Worm (Caenorhabditis elegans) whole organism, young adult: ENCODE results near the gene gur-3.

ENCODE experiments used
- C06A6.2 ChIP-seq: fragments of 200-800 bp; sonication (Bioruptor generic); conservative IDR thresholded peaks from 2 replicates; pipeline ENCODE4 v1.3.6; 2022; ENCODE audit warnings: missing genetic modification characterization, missing compliant biosample characterization
- D2030.7 ChIP-seq: fragments of 200-800 bp; sonication (Bioruptor generic); IDR thresholded peaks from 2 replicates; pipeline ENCODE4 v1.3.6; 2022; ENCODE audit warnings: missing genetic modification reagents, missing genetic modification characterization, missing compliant biosample characterization
- F10E7.11 ChIP-seq: sonication (generic microtip); optimal IDR thresholded peaks from 2 replicates; lab custom pipeline; 2017; ENCODE audit warnings: mild to moderate bottlenecking, missing genetic modification characterization, moderate library complexity, missing compliant biosample characterization
- F37B4.10 ChIP-seq: fragments of 200-800 bp; sonication (Bioruptor generic); IDR thresholded peaks from 2 replicates; pipeline ENCODE4 v1.3.6; 2022; ENCODE audit warnings: missing genetic modification characterization, missing compliant biosample characterization
- Y79H2A.3 ChIP-seq: fragments of 200-800 bp; sonication (Bioruptor generic); conservative IDR thresholded peaks from 2 replicates; pipeline ENCODE4 v1.3.6; 2022; ENCODE audit warnings: missing genetic modification reagents, missing genetic modification characterization, missing compliant biosample characterization
- Y95B8A.8 ChIP-seq: fragments of 200-800 bp; sonication (Bioruptor generic); IDR thresholded peaks from 2 replicates; pipeline ENCODE4 v1.3.6; 2022; ENCODE audit warnings: missing genetic modification reagents, missing genetic modification characterization, missing compliant biosample characterization
- ZK185.1 ChIP-seq: sonication (generic microtip); optimal IDR thresholded peaks from 2 replicates; lab custom pipeline; 2016; ENCODE audit warnings: mild to moderate bottlenecking, missing genetic modification characterization, missing compliant biosample characterization; ENCODE audit not compliant: poor library complexity, severe bottlenecking
- aptf-3 ChIP-seq: fragments of 200-800 bp; sonication (Bioruptor generic); IDR thresholded peaks from 2 replicates; pipeline ENCODE4 v1.3.6; 2022; ENCODE audit warnings: missing genetic modification characterization, missing compliant biosample characterization
- athp-1 ChIP-seq: sonication (generic microtip); optimal IDR thresholded peaks from 2 replicates; lab custom pipeline; 2017; ENCODE audit warnings: mild to moderate bottlenecking, missing genetic modification characterization, missing compliant biosample characterization
- attf-5 ChIP-seq: fragments of 200-800 bp; sonication (Bioruptor generic); optimal IDR thresholded peaks from 2 replicates; lab custom pipeline; 2018; ENCODE audit warnings: mild to moderate bottlenecking, missing genetic modification characterization, missing compliant biosample characterization
- attf-6 ChIP-seq: fragments of 200-800 bp; sonication (Bioruptor generic); IDR thresholded peaks from 2 replicates; pipeline ENCODE4 v1.3.6; 2022; ENCODE audit warnings: missing genetic modification reagents, missing genetic modification characterization, missing compliant biosample characterization
- cebp-1 ChIP-seq, 2 experiments: fragments of 200-800 bp in 1 of 2; sonication (Bioruptor generic) in 1 of 2; sonication (generic microtip) in 1 of 2; IDR thresholded peaks in 1 of 2; optimal IDR thresholded peaks in 1 of 2; 2 replicates each; pipeline versions ENCODE4 v1.3.6 to Lab custom; 2017 to 2022; ENCODE audit warnings: missing compliant biosample characterization in 2 of 2, missing genetic modification characterization in 2 of 2, mild to moderate bottlenecking in 1 of 2, missing genetic modification reagents in 1 of 2, moderate library complexity in 1 of 2
- ceh-100 ChIP-seq: fragments of 200-800 bp; sonication (Bioruptor generic); IDR thresholded peaks from 2 replicates; pipeline ENCODE4 v1.3.6; 2022; ENCODE audit warnings: missing genetic modification reagents, missing genetic modification characterization, missing compliant biosample characterization
- ceh-40 ChIP-seq: fragments of 200-800 bp; sonication (Bioruptor generic); IDR thresholded peaks from 2 replicates; pipeline ENCODE4 v1.3.6; 2022; ENCODE audit warnings: missing genetic modification characterization, missing compliant biosample characterization
- ceh-58 ChIP-seq: fragments of 200-800 bp; sonication (Bioruptor generic); IDR thresholded peaks from 2 replicates; pipeline ENCODE4 v1.3.6; 2022; ENCODE audit warnings: missing genetic modification characterization, missing compliant biosample characterization
- ceh-79 ChIP-seq: sonication (generic microtip); optimal IDR thresholded peaks from 2 replicates; lab custom pipeline; 2017; ENCODE audit warnings: mild to moderate bottlenecking, missing genetic modification characterization, missing compliant biosample characterization
- chd-7 ChIP-seq: sonication (generic microtip); optimal IDR thresholded peaks from 2 replicates; lab custom pipeline; 2016; ENCODE audit warnings: mild to moderate bottlenecking, missing genetic modification characterization, moderate library complexity, missing compliant biosample characterization
- dox-1 ChIP-seq: fragments of 200-800 bp; sonication (Bioruptor generic); IDR thresholded peaks from 2 replicates; pipeline ENCODE4 v1.3.6; 2022; ENCODE audit warnings: missing genetic modification reagents, missing genetic modification characterization, missing compliant biosample characterization
- egl-44 ChIP-seq: fragments of 200-800 bp; sonication (Bioruptor generic); IDR thresholded peaks from 2 replicates; pipeline ENCODE4 v1.3.6; 2022; ENCODE audit warnings: missing genetic modification reagents, missing genetic modification characterization, missing compliant biosample characterization
- egrh-3 ChIP-seq: fragments of 200-800 bp; sonication (Bioruptor generic); IDR thresholded peaks from 2 replicates; pipeline ENCODE4 v1.3.6; 2022; ENCODE audit warnings: missing genetic modification reagents, missing genetic modification characterization, missing compliant biosample characterization
- him-1 ChIP-seq: sonication (generic microtip); optimal IDR thresholded peaks from 2 replicates; lab custom pipeline; 2016; ENCODE audit warnings: missing genotype, missing genetic modification reagents, missing genetic modification characterization, missing compliant biosample characterization
- lag-1 ChIP-seq: fragments of 200-800 bp; sonication (Bioruptor generic); IDR thresholded peaks from 2 replicates; pipeline ENCODE4 v1.3.6; 2022; ENCODE audit warnings: missing genetic modification reagents, missing genetic modification characterization, missing compliant biosample characterization
- let-526 ChIP-seq: fragments of 200-800 bp; sonication (Bioruptor generic); IDR thresholded peaks from 2 replicates; pipeline ENCODE4 v1.3.6; 2022; ENCODE audit warnings: missing genetic modification reagents, missing genetic modification characterization, missing compliant biosample characterization
- let-607 ChIP-seq, 2 experiments: fragments of 200-800 bp in 1 of 2; sonication (Bioruptor generic) in 1 of 2; sonication (generic microtip) in 1 of 2; optimal IDR thresholded peaks; 2 replicates each; lab custom pipeline; 2016 to 2018; ENCODE audit warnings: mild to moderate bottlenecking in 2 of 2, missing compliant biosample characterization in 2 of 2, missing genetic modification characterization in 2 of 2, moderate library complexity in 2 of 2, missing genotype in 1 of 2
- lin-40 ChIP-seq: sonication (generic microtip); optimal IDR thresholded peaks from 2 replicates; lab custom pipeline; 2016; ENCODE audit warnings: missing genetic modification characterization, mild to moderate bottlenecking, missing compliant biosample characterization, missing genotype, missing genetic modification reagents
- lsl-1 ChIP-seq: fragments of 200-800 bp; sonication (Bioruptor generic); optimal IDR thresholded peaks from 2 replicates; lab custom pipeline; 2018; ENCODE audit warnings: mild to moderate bottlenecking, missing genetic modification characterization, moderate library complexity, missing compliant biosample characterization
- madf-10 ChIP-seq: sonication (generic microtip); optimal IDR thresholded peaks from 2 replicates; lab custom pipeline; 2016; ENCODE audit warnings: mild to moderate bottlenecking, missing genetic modification characterization, missing compliant biosample characterization
- mcd-1 ChIP-seq: fragments of 200-800 bp; sonication (Bioruptor generic); IDR thresholded peaks from 2 replicates; pipeline ENCODE4 v1.3.6; 2022; ENCODE audit warnings: missing genetic modification reagents, missing genetic modification characterization, missing compliant biosample characterization
- mel-28 ChIP-seq: sonication (generic microtip); optimal IDR thresholded peaks from 2 replicates; lab custom pipeline; 2016; ENCODE audit warnings: borderline replicate concordance, mild to moderate bottlenecking, missing genetic modification characterization, missing compliant biosample characterization
- mxl-1 ChIP-seq: sonication (generic microtip); optimal IDR thresholded peaks from 2 replicates; lab custom pipeline; 2016; ENCODE audit warnings: missing genetic modification characterization, missing compliant biosample characterization
- nhr-80 ChIP-seq: sonication (generic microtip); optimal IDR thresholded peaks from 2 replicates; lab custom pipeline; 2016; ENCODE audit warnings: missing genetic modification characterization, missing compliant biosample characterization
- nhr-90 ChIP-seq: sonication (generic microtip); optimal IDR thresholded peaks from 2 replicates; lab custom pipeline; 2016; ENCODE audit warnings: missing genotype, mild to moderate bottlenecking, missing genetic modification characterization, missing compliant biosample characterization
- rpc-1 ChIP-seq, 2 experiments: fragments of 150-350 bp in 1 of 2; sonication (generic microtip) in 1 of 2; optimal IDR thresholded peaks; 2 replicates each; lab custom pipeline; 2014 to 2018; ENCODE audit warnings: missing biosample characterization in 1 of 2, missing genetic modification characterization in 1 of 2, missing genetic modification reagents in 1 of 2, missing genotype in 1 of 2
- snpc-4 ChIP-seq, 5 experiments: fragments of 150-350 bp in 1 of 5; sonication (generic microtip) in 4 of 5; optimal IDR thresholded peaks; 2 replicates each; lab custom pipeline; 2014 to 2018; ENCODE audit warnings: missing genetic modification characterization in 5 of 5, missing biosample characterization in 3 of 5, antibody characterized with exemption in 2 of 5, mild to moderate bottlenecking in 2 of 5, missing compliant biosample characterization in 2 of 5, missing genotype in 2 of 5, moderate library complexity in 2 of 5, missing genetic modification reagents in 1 of 5
- somi-1 ChIP-seq: fragments of 200-800 bp; sonication (Bioruptor generic); optimal IDR thresholded peaks from 2 replicates; lab custom pipeline; 2018; ENCODE audit warnings: mild to moderate bottlenecking, missing genetic modification characterization, missing compliant biosample characterization
- sptf-2 ChIP-seq: fragments of 200-800 bp; sonication (Bioruptor generic); optimal IDR thresholded peaks from 2 replicates; lab custom pipeline; 2018; ENCODE audit warnings: mild to moderate bottlenecking, missing genetic modification characterization, missing compliant biosample characterization
- tbp1 ChIP-seq: fragments of 200-800 bp; sonication (Bioruptor generic); optimal IDR thresholded peaks from 2 replicates; lab custom pipeline; 2018; ENCODE audit warnings: mild to moderate bottlenecking, missing genetic modification characterization, missing compliant biosample characterization
- tlf-1 ChIP-seq: fragments of 200-800 bp; sonication (Bioruptor generic); optimal IDR thresholded peaks from 2 replicates; lab custom pipeline; 2018; ENCODE audit warnings: mild to moderate bottlenecking, missing genetic modification characterization, missing compliant biosample characterization
- unc-130 ChIP-seq: sonication (generic microtip); optimal IDR thresholded peaks from 2 replicates; lab custom pipeline; 2016; ENCODE audit warnings: missing genetic modification reagents, missing genetic modification characterization, missing compliant biosample characterization
- ztf-26 ChIP-seq: sonication (generic microtip); optimal IDR thresholded peaks from 2 replicates; lab custom pipeline; 2017; ENCODE audit warnings: missing genetic modification characterization, missing compliant biosample characterization

Gene gur-3

DNA sequence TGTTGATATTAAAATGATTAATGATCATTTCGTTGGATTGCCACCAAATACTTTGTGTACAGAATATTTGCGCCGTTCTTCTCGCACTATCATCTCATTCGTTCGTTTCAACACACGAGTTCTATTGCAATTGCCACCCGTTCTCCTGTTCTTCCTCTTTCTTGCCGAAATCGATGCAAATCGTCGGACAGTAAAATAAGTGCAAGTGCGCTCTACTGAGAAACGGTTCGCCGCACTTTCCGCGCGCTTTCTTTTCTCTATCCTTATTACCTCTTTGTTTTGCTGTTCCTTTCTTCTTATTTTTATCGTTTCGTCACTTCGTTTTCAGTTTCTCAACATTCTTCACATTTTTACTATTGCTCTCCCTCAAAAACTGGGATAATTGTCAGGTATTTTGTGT is 14.9 kb downstream of the gur-3 start:
- TF ChIP-seq F10E7.11 (tag; lab: Kevin White, UChicago), result no peak
- no peak for TF ChIP-seq dox-1 (GFP tag; lab: Robert Waterston, UW)
- TF ChIP-seq nhr-80 (tag; lab: Kevin White, UChicago), result peak; percentile 28
- no peak for TF ChIP-seq lag-1 (GFP tag; lab: Robert Waterston, UW)
- TF ChIP-seq snpc-4 (GFP tag; optimal IDR thresholded peaks at IDR 0.05; lab: Kevin White, UChicago), result no peak
- peak in 1 of 4 experiments; percentile 7 for TF ChIP-seq snpc-4 (tag; optimal IDR thresholded peaks at IDR 0.05; lab: Kevin White, UChicago)
- TF ChIP-seq ceh-58 (GFP tag; lab: Robert Waterston, UW), result no peak
- no peak for TF ChIP-seq ceh-40 (GFP tag; lab: Robert Waterston, UW)
- TF ChIP-seq F37B4.10 (GFP tag; lab: Robert Waterston, UW), result no peak
- no peak for TF ChIP-seq cebp-1 (GFP tag; IDR thresholded peaks at IDR 0.05; lab: Robert Waterston, UW)
- TF ChIP-seq cebp-1 (tag; optimal IDR thresholded peaks at IDR 0.05; lab: Kevin White, UChicago), result peak; percentile 51
- no peak for TF ChIP-seq attf-6 (GFP tag; lab: Robert Waterston, UW)
- no peak for TF ChIP-seq aptf-3
- peak; percentile 33 for TF ChIP-seq ztf-26 (tag; lab: Kevin White, UChicago)
- TF ChIP-seq nhr-90 (tag; lab: Kevin White, UChicago), result no peak
- TF ChIP-seq lin-40 (tag; lab: Kevin White, UChicago), result peak; percentile 48
- peak; percentile 91 for TF ChIP-seq mcd-1 (GFP tag; lab: Robert Waterston, UW)

DNA sequence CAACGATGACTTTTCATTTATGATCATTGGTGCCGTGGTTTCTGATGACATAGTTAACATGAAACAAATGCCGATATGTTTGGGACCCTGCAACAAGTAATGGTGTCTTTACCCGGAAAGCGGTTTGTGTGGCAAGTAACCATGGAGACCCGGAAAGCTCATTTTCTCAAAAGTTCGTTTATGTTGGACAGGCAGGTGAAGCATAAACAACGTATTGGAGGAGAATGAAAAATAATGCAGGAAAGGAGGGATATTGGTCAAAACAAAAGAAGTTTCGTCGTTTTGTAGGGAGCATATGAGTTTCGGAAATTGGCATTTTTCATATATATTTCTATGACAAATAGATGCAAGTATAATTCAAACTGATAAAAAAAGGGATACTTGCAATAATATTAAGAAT is 19.7 kb downstream of the gur-3 start, which contains the start of gene dyf-6:
TSS of gene dyf-6 (minus strand) at position 101 of the 400 bp plus-strand sequence.
- no peak for TF ChIP-seq Y79H2A.3 (GFP tag; lab: Robert Waterston, UW)
- TF ChIP-seq sptf-2 (GFP tag; lab: Kevin White, UChicago), result no peak
- no peak for TF ChIP-seq D2030.7 (GFP tag; lab: Robert Waterston, UW)
- no peak for TF ChIP-seq mxl-1 (tag; lab: Kevin White, UChicago)
- TF ChIP-seq athp-1 (tag; lab: Kevin White, UChicago), result no peak
- no peak for TF ChIP-seq him-1 (tag; lab: Kevin White, UChicago)
- TF ChIP-seq unc-130 (GFP tag; lab: Kevin White, UChicago), result no peak
- no peak for TF ChIP-seq chd-7
- no peak for TF ChIP-seq somi-1 (GFP tag; lab: Kevin White, UChicago)
- no peak for TF ChIP-seq ceh-40 (GFP tag; lab: Robert Waterston, UW)
- TF ChIP-seq attf-5 (GFP tag; lab: Kevin White, UChicago), result no peak
- TF ChIP-seq egl-44, result no peak
- no peak for TF ChIP-seq let-526 (GFP tag; lab: Robert Waterston, UW)

DNA sequence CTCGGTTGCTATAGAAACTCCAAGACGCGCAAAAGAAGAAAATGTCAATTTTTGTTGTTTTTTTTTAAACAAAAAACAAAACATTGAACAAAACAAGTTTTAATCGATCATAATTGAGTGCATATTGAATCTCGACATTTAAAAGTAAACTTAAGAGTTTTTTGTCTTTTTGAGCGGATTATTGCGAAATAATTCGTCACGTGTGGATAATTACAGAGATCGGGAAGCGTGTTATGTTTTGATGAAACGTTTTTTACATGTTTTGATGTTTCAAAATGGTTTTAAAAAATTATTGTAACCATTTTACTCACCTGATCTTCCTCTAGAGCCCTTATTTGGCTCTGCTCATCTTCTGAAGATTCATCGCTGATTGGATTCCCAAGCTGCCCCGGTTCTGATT is 20.1 kb downstream of the gur-3 start:
- TF ChIP-seq mel-28 (tag; lab: Kevin White, UChicago) (no peak), ZK185.1 (tag; lab: Kevin White, UChicago) (no peak), D2030.7 (GFP tag; lab: Robert Waterston, UW) (no peak), cebp-1 (GFP tag; IDR thresholded peaks at IDR 0.05; lab: Robert Waterston, UW) (no peak; the same call in 1 of the 2 replicates), cebp-1 (tag; optimal IDR thresholded peaks at IDR 0.05; lab: Kevin White, UChicago) (peak; percentile 86)

DNA sequence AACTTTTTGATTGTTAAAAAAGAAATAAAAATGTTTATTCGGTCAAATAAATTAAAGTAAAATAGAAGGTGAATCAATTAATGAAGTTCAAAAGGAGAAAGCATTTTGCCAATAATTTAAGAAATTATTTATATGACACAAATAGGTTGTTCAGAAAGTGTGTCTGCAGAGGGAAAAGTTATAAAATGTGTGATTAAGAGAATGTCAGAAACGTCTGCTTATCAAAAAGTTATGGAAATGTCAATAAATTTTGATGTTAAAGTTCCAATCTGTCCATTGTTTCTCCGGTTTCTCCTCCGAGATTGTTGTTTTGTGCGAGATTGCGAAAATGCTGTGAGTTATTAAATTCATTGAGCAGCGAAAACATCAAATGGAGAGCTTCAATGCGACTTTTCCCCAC is 26.4 kb downstream of the gur-3 start, which contains the start of gene rme-4:
TSS of gene rme-4 (minus strand) at position 168 of the 400 bp plus-strand sequence.
- no peak for TF ChIP-seq madf-10 (tag; lab: Kevin White, UChicago)
- TF ChIP-seq nhr-80 (tag; lab: Kevin White, UChicago), result peak; percentile 65

DNA sequence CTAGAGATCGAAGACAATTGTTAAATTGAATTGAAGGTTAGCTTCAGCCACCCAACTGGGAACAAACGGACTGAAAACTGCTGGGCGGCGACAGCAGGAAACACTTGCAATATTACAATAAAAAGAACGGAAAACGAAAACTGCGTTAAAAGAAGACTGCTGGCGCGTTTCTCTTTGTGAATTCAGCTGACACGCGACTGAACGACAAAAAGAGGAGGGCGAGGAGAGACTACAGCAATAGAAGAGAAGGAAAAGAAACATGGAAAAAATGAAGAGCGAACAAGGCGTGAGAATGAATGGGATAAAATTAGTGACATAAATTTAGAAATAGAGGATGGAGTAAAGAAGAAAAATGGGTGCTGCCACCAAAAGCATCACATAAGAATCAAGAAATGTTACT is 28.4 kb downstream of the gur-3 start:
- TF ChIP-seq C06A6.2 (GFP tag; lab: Robert Waterston, UW), result peak; percentile 70
- TF ChIP-seq attf-5 (GFP tag; lab: Kevin White, UChicago), result peak; percentile 57
- TF ChIP-seq Y95B8A.8 (GFP tag; lab: Robert Waterston, UW), result no peak
- TF ChIP-seq let-607 (tag; optimal IDR thresholded peaks at IDR 0.05; lab: Kevin White, UChicago), result peak; percentile 44 to 70
- TF ChIP-seq ceh-79 (tag; lab: Kevin White, UChicago), result no peak
- no peak for TF ChIP-seq tbp1 (GFP tag; lab: Kevin White, UChicago)
- TF ChIP-seq ceh-100 (GFP tag; lab: Robert Waterston, UW), result no peak
- TF ChIP-seq egrh-3 (GFP tag; lab: Robert Waterston, UW), result no peak
- TF ChIP-seq let-526 (GFP tag; lab: Robert Waterston, UW), result 0 out of 2 replicates have a peak, but pooled peaks have one; percentile 45
- no peak for TF ChIP-seq lsl-1 (GFP tag; lab: Kevin White, UChicago)
- peak; percentile 17 for TF ChIP-seq tlf-1
- TF ChIP-seq rpc-1 (optimal IDR thresholded peaks at IDR 0.05; lab: Kevin White, UChicago), result no peak
- no peak for TF ChIP-seq rpc-1 (tag; optimal IDR thresholded peaks at IDR 0.05; lab: Kevin White, UChicago)
